Worm (Caenorhabditis elegans) whole organism, L1 larva: ENCODE results near the gene C44H9.4.
"Not testable (repeated sequence)": the region's sequence is repeated elsewhere in the genome, so short reads cannot be mapped to it uniquely, and the experiment has no call there.

Source experiments
- C16A3.4 ChIP-seq: fragments of 150-350 bp; optimal IDR thresholded peaks from 2 replicates; lab custom pipeline; 2014; ENCODE audit warnings: missing biosample characterization, missing genetic modification characterization
- C34B4.2 ChIP-seq: sonication (generic microtip); optimal IDR thresholded peaks from 2 replicates; lab custom pipeline; 2017; ENCODE audit warnings: mild to moderate bottlenecking, missing genetic modification characterization, missing compliant biosample characterization
- aha-1 ChIP-seq: fragments of 150-350 bp; optimal IDR thresholded peaks from 2 replicates; lab custom pipeline; 2014; ENCODE audit warnings: missing biosample characterization, missing genetic modification characterization
- alr-1 ChIP-seq: fragments of 200-800 bp; sonication (Bioruptor generic); optimal IDR thresholded peaks from 2 replicates; lab custom pipeline; 2018; ENCODE audit warnings: borderline replicate concordance, mild to moderate bottlenecking, missing genetic modification characterization, missing compliant biosample characterization
- aly-2 ChIP-seq: fragments of 150-350 bp; optimal IDR thresholded peaks from 2 replicates; lab custom pipeline; 2014; ENCODE audit warnings: missing biosample characterization, missing genetic modification characterization
- blmp-1 ChIP-seq: fragments of 150-350 bp; optimal IDR thresholded peaks from 2 replicates; lab custom pipeline; 2014; ENCODE audit warnings: missing biosample characterization, missing genetic modification characterization
- ceh-8 ChIP-seq: fragments of 200-800 bp; sonication (Bioruptor generic); optimal IDR thresholded peaks from 2 replicates; lab custom pipeline; 2018; ENCODE audit warnings: mild to moderate bottlenecking, missing genetic modification characterization, moderate library complexity, missing compliant biosample characterization
- ceh-82 ChIP-seq, 3 experiments: fragments of 150-350 bp in 1 of 3; sonication (generic microtip) in 2 of 3; optimal IDR thresholded peaks; 2 replicates each; lab custom pipeline; 2014 to 2017; ENCODE audit warnings: missing biosample characterization in 3 of 3, missing genetic modification characterization in 3 of 3
- ceh-90 ChIP-seq: sonication (generic microtip); optimal IDR thresholded peaks from 2 replicates; lab custom pipeline; 2016; ENCODE audit warnings: missing genetic modification characterization, missing compliant biosample characterization
- efl-1 ChIP-seq, 4 experiments: fragments of 150-350 bp; optimal IDR thresholded peaks in 3 of 4; peaks in 1 of 4; 1 replicate in 1 of 4; 2 replicates in 3 of 4; lab custom pipeline; 2014; ENCODE audit warnings: missing biosample characterization in 2 of 4, missing genetic modification characterization in 2 of 4, missing genetic modification reagents in 2 of 4
- efl-3 ChIP-seq: fragments of 200-800 bp; sonication (Bioruptor generic); optimal IDR thresholded peaks from 2 replicates; lab custom pipeline; 2018; ENCODE audit warnings: mild to moderate bottlenecking, missing genetic modification characterization, missing compliant biosample characterization
- egl-27 ChIP-seq, 2 experiments: fragments of 150-350 bp in 1 of 2; sonication (generic microtip); optimal IDR thresholded peaks; 3 replicates each; lab custom pipeline; 2017 to 2018; ENCODE audit warnings: missing biosample characterization in 2 of 2, missing genetic modification characterization in 2 of 2, missing genetic modification reagents in 2 of 2
- ets-5 ChIP-seq: fragments of 200-800 bp; sonication (Bioruptor generic); IDR thresholded peaks from 2 replicates; pipeline ENCODE4 v1.3.6; 2022; ENCODE audit warnings: missing genetic modification characterization, missing compliant biosample characterization
- fkh-10 ChIP-seq: sonication (generic microtip); optimal IDR thresholded peaks from 2 replicates; lab custom pipeline; 2017; ENCODE audit warnings: missing biosample characterization, missing genetic modification reagents, missing genetic modification characterization
- fkh-4 ChIP-seq: sonication (generic microtip); optimal IDR thresholded peaks from 2 replicates; lab custom pipeline; 2016; ENCODE audit warnings: missing compliant biosample characterization, missing genetic modification characterization, borderline replicate concordance
- grh-1 ChIP-seq: fragments of 200-800 bp; sonication (Bioruptor generic); IDR thresholded peaks from 2 replicates; pipeline ENCODE4 v1.3.6; 2022; ENCODE audit warnings: missing genetic modification reagents, missing genetic modification characterization, missing compliant biosample characterization
- hpl-2 ChIP-seq: fragments of 150-350 bp; optimal IDR thresholded peaks from 2 replicates; lab custom pipeline; 2014; ENCODE audit warnings: missing biosample characterization, missing genetic modification reagents, missing genetic modification characterization
- lin-13 ChIP-seq: fragments of 150-350 bp; optimal IDR thresholded peaks from 2 replicates; lab custom pipeline; 2014; ENCODE audit warnings: missing biosample characterization, missing genetic modification reagents, missing genetic modification characterization
- lin-15B ChIP-seq: fragments of 150-350 bp; sonication (generic microtip); optimal IDR thresholded peaks from 3 replicates; lab custom pipeline; 2014; ENCODE audit warnings: missing biosample characterization, missing genetic modification characterization
- lin-35 ChIP-seq, 2 experiments: fragments of 150-350 bp; optimal IDR thresholded peaks; 2 replicates each; lab custom pipeline; 2014; ENCODE audit warnings: missing biosample characterization in 2 of 2, missing genetic modification characterization in 2 of 2, missing genetic modification reagents in 2 of 2
- lin-39 ChIP-seq: fragments of 150-350 bp; optimal IDR thresholded peaks from 2 replicates; lab custom pipeline; 2014; ENCODE audit warnings: missing biosample characterization, missing genetic modification reagents, missing genetic modification characterization
- lir-3 ChIP-seq: sonication (generic microtip); optimal IDR thresholded peaks from 2 replicates; lab custom pipeline; 2016; ENCODE audit warnings: mild to moderate bottlenecking, missing genetic modification characterization, moderate library complexity, missing compliant biosample characterization; ENCODE audit not compliant: poor library complexity
- lsy-2 ChIP-seq, 2 experiments: fragments of 150-350 bp; optimal IDR thresholded peaks; 2 replicates each; lab custom pipeline; 2014; ENCODE audit warnings: missing biosample characterization in 2 of 2, missing genetic modification characterization in 2 of 2
- mdl-1 ChIP-seq, 2 experiments: fragments of 150-350 bp; optimal IDR thresholded peaks; 2 replicates each; lab custom pipeline; 2014 to 2017; ENCODE audit warnings: missing biosample characterization in 2 of 2, missing genetic modification characterization in 2 of 2, inconsistent platforms in 1 of 2
- mef-2 ChIP-seq: fragments of 150-350 bp; optimal IDR thresholded peaks from 2 replicates; lab custom pipeline; 2014; ENCODE audit warnings: missing biosample characterization, missing genetic modification characterization
- nhr-19 ChIP-seq: fragments of 200-800 bp; sonication (Bioruptor generic); conservative IDR thresholded peaks from 2 replicates; pipeline ENCODE4 v1.3.6; 2022; ENCODE audit warnings: missing genetic modification characterization, missing compliant biosample characterization
- nhr-237 ChIP-seq: fragments of 150-350 bp; optimal IDR thresholded peaks from 2 replicates; lab custom pipeline; 2014; ENCODE audit warnings: missing biosample characterization, missing genetic modification characterization
- nhr-71 ChIP-seq: sonication (generic microtip); optimal IDR thresholded peaks from 2 replicates; lab custom pipeline; 2016; ENCODE audit warnings: mild to moderate bottlenecking, missing genetic modification characterization, moderate library complexity, missing compliant biosample characterization
- nhr-77 ChIP-seq: fragments of 150-350 bp; optimal IDR thresholded peaks from 2 replicates; lab custom pipeline; 2014; ENCODE audit warnings: missing biosample characterization, missing genetic modification characterization
- nhr-85 ChIP-seq: sonication (generic microtip); peaks from one replicate; lab custom pipeline; 2016; ENCODE audit warnings: missing genetic modification characterization, inconsistent platforms, missing compliant biosample characterization
- nhr-90 ChIP-seq: sonication (generic microtip); optimal IDR thresholded peaks from 2 replicates; lab custom pipeline; 2016; ENCODE audit warnings: mild to moderate bottlenecking, missing genetic modification characterization, missing compliant biosample characterization; ENCODE audit not compliant: poor library complexity
- pax-3 ChIP-seq: fragments of 200-800 bp; sonication (Bioruptor generic); optimal IDR thresholded peaks from 2 replicates; lab custom pipeline; 2018; ENCODE audit warnings: mild to moderate bottlenecking, missing genetic modification characterization, moderate library complexity, missing compliant biosample characterization
- pqm-1 ChIP-seq: sonication (generic microtip); optimal IDR thresholded peaks from 3 replicates; lab custom pipeline; 2017; ENCODE audit warnings: missing biosample characterization, missing genetic modification characterization
- skn-1 ChIP-seq: fragments of 150-350 bp; optimal IDR thresholded peaks from 2 replicates; lab custom pipeline; 2014; ENCODE audit warnings: missing biosample characterization, missing genetic modification characterization
- snu-23 ChIP-seq: sonication (generic microtip); optimal IDR thresholded peaks from 2 replicates; lab custom pipeline; 2016; ENCODE audit warnings: missing genetic modification characterization, missing compliant biosample characterization
- sox-4 ChIP-seq: sonication (generic microtip); optimal IDR thresholded peaks from 2 replicates; lab custom pipeline; 2016; ENCODE audit warnings: missing genetic modification characterization, missing compliant biosample characterization
- sptf-1 ChIP-seq: fragments of 150-350 bp; optimal IDR thresholded peaks from 2 replicates; lab custom pipeline; 2014; ENCODE audit warnings: missing biosample characterization, missing genetic modification characterization
- sup-37 ChIP-seq: fragments of 200-800 bp; sonication (Bioruptor generic); optimal IDR thresholded peaks from 2 replicates; lab custom pipeline; 2018; ENCODE audit warnings: mild to moderate bottlenecking, missing genetic modification characterization, missing compliant biosample characterization
- tlp-1 ChIP-seq: fragments of 150-350 bp; optimal IDR thresholded peaks from 2 replicates; lab custom pipeline; 2014; ENCODE audit warnings: missing biosample characterization, missing genetic modification characterization
- unc-30 ChIP-seq: sonication (generic microtip); optimal IDR thresholded peaks from 2 replicates; lab custom pipeline; 2017; ENCODE audit warnings: missing biosample characterization, missing genetic modification characterization
- unc-62 ChIP-seq: fragments of 150-350 bp; optimal IDR thresholded peaks from 2 replicates; lab custom pipeline; 2014; ENCODE audit warnings: missing biosample characterization, missing genetic modification reagents, missing genetic modification characterization
- unc-86 ChIP-seq: sonication (generic microtip); optimal IDR thresholded peaks from 2 replicates; lab custom pipeline; 2016; ENCODE audit warnings: missing genetic modification characterization, missing compliant biosample characterization
- xbp-1 ChIP-seq: sonication (generic microtip); optimal IDR thresholded peaks from 2 replicates; lab custom pipeline; 2016; ENCODE audit warnings: missing genetic modification characterization, missing compliant biosample characterization
- ztf-4 ChIP-seq: fragments of 150-350 bp; optimal IDR thresholded peaks from 2 replicates; lab custom pipeline; 2014; ENCODE audit warnings: missing biosample characterization, missing genetic modification characterization

Gene C44H9.4

DNA sequence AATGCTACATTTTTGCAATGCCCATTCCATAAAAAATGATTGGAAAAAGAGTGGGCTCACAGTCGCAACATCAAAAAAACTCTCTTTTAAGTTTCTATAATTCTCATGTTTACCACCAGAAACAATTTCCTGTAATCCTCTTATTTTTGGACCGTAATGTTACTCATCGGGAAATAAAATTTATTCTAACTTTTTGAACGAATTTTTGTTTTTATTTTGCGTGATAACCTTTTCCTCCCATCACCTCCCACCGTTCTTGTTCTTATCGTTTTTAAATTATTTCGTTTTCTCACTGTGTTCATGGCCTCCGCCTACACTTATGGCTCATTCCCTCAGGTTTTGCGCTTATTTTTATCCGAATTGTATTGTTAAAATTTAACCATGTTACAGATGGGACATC, 23.7 kb downstream of the C44H9.4 start, which contains the start of gene anp-1 (continued):
- no peak for TF ChIP-seq xbp-1 (tag; lab: Kevin White, UChicago)
- no peak for TF ChIP-seq pax-3 (tag; lab: Kevin White, UChicago)
- no peak for TF ChIP-seq pqm-1 (tag; lab: Kevin White, UChicago)
- TF ChIP-seq ets-5 (GFP tag; lab: Robert Waterston, UW), result no peak
- no peak for TF ChIP-seq unc-30 (tag; lab: Kevin White, UChicago)
- no peak for TF ChIP-seq aha-1 (tag; lab: Kevin White, UChicago)

DNA sequence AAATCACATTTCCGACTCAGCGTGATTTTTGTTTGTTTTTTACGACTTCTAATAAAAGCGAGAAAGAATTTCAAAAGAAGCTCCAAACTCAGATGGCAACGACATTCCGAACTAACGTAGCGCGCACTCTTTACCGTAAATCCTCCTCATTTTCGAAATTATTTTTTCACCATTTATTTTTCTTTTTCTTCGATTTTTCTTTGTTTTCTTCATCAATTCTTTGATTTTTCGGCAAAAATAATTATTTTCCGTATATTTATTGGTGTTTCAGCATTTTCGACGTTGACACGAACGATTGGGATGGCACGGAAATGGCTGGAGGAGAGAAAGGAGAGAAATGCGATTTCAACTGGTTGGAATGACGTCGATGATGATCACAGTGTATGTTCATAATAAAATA, 30.1 kb downstream of the C44H9.4 start, which contains the start of gene T07F10.5:
T07F10.5 (plus strand) TSS at position 301 of the 400 bp plus-strand sequence.
- not testable (repeated sequence) for TF ChIP-seq lsy-2 (tag; optimal IDR thresholded peaks at IDR 0.05; lab: Kevin White, UChicago); nhr-71 (tag; lab: Kevin White, UChicago); ceh-90 (tag; lab: Kevin White, UChicago)

DNA sequence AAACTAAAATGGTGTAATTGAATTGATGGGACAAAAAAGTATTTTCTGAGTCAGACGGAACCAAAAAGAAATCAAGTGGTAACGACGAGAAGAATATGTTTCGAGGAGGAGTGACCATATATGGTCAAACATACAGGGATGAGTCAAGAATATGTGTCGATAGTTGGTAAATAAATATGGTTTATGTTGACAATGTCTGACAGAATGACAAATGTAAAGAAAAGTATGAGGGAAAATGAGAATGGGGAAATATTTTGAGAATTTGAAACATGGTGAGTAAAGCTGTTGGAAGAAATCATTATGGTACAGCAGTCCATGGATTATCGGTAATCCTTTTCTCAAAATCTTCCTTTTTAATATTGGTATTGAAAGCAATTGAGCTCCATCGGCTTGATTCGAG, 32.5 kb downstream of the C44H9.4 start, which contains the start of gene nspg-1:
nspg-1 (minus strand) TSS at position 101 of the 400 bp plus-strand sequence.
- TF ChIP-seq sptf-1 (no peak), hpl-2 (GFP tag; lab: Kevin White, UChicago) (no peak), ceh-8 (GFP tag; lab: Kevin White, UChicago) (no peak), fkh-10 (GFP tag; lab: Kevin White, UChicago) (no peak), fkh-4 (tag; lab: Kevin White, UChicago) (no peak), C34B4.2 (tag; lab: Kevin White, UChicago) (no peak), snu-23 (GFP tag; lab: Kevin White, UChicago) (no peak), efl-1 (optimal IDR thresholded peaks at IDR 0.05; lab: Kevin White, UChicago) (no peak), efl-1 (GFP tag; optimal IDR thresholded peaks at IDR 0.05 in 1 of 2; lab: Kevin White, UChicago) (no peak)

DNA sequence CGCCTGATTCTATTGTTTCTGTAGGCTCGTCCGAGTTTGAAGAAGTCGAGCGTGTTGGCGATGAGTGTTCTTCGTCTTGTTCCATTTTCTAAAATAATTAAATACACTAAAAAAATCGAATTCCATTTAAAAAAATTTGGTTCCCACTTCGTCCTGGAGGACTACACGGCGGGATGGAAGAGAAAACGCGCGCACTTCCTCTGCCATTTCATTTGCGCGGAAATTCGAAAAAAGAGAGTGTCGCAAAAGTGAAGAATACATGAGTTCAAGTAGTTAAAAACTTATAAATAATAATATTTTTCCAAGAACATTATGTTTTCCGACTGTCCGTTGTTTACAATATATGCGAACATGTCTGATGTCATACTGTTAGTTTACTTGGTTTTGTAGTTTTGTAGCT, 34.5 kb downstream of the C44H9.4 start, which contains the start of gene T07F10.3:
T07F10.3 (minus strand) TSS at position 98 of the 400 bp plus-strand sequence.
- TF ChIP-seq ceh-8 (GFP tag; lab: Kevin White, UChicago), result peak; percentile 92
- peak; percentile 99 for TF ChIP-seq nhr-85 (tag; lab: Kevin White, UChicago)
- TF ChIP-seq lsy-2 (tag; optimal IDR thresholded peaks at IDR 0.05; lab: Kevin White, UChicago), result peak; percentile 87 to 93
- no peak for TF ChIP-seq aha-1 (tag; lab: Kevin White, UChicago)
- no peak for TF ChIP-seq unc-62 (GFP tag; lab: Kevin White, UChicago)
- peak; percentile 90 for TF ChIP-seq efl-3 (GFP tag; lab: Kevin White, UChicago)
- peak; percentile 8 for TF ChIP-seq fkh-10 (GFP tag; lab: Kevin White, UChicago)
- peak; percentile 80 for TF ChIP-seq lin-13
- peak in 1 of 2 experiments; percentile 75 for TF ChIP-seq mdl-1 (tag; optimal IDR thresholded peaks at IDR 0.05; lab: Kevin White, UChicago)
- peak; percentile 42 for TF ChIP-seq ztf-4 (tag; lab: Kevin White, UChicago)
- TF ChIP-seq lin-35 (GFP tag; optimal IDR thresholded peaks at IDR 0.05; lab: Kevin White, UChicago), result peak; percentile 98 to 99
- TF ChIP-seq sox-4, result peak; percentile 97
- TF ChIP-seq unc-86 (tag; lab: Kevin White, UChicago), result peak; percentile 93
- peak; percentile 87 to 99 for TF ChIP-seq efl-1 (optimal IDR thresholded peaks at IDR 0.05; lab: Kevin White, UChicago)
- peak; percentile 98 to 100 for TF ChIP-seq efl-1 (GFP tag; optimal IDR thresholded peaks at IDR 0.05 in 1 of 2; lab: Kevin White, UChicago)
- no peak for TF ChIP-seq C34B4.2 (tag; lab: Kevin White, UChicago)
- TF ChIP-seq nhr-90 (tag; lab: Kevin White, UChicago), result peak; percentile 98
- no peak for TF ChIP-seq mef-2 (tag; lab: Kevin White, UChicago)
- TF ChIP-seq hpl-2 (GFP tag; lab: Kevin White, UChicago), result no peak
- TF ChIP-seq alr-1 (tag; lab: Kevin White, UChicago), result no peak
- peak; percentile 76 for TF ChIP-seq blmp-1 (tag; lab: Kevin White, UChicago)
- no peak for TF ChIP-seq egl-27 (tag; optimal IDR thresholded peaks at IDR 0.05; lab: Kevin White, UChicago)
- peak; percentile 88 for TF ChIP-seq skn-1 (tag; lab: Kevin White, UChicago)
- peak; percentile 48 for TF ChIP-seq nhr-237 (tag; lab: Kevin White, UChicago)
- peak; percentile 91 for TF ChIP-seq grh-1 (GFP tag; lab: Robert Waterston, UW)
- peak; percentile 97 for TF ChIP-seq nhr-71 (tag; lab: Kevin White, UChicago)
- no peak for TF ChIP-seq tlp-1 (tag; lab: Kevin White, UChicago)
- TF ChIP-seq lin-15B (tag; lab: Kevin White, UChicago), result peak; percentile 78
- peak; percentile 89 for TF ChIP-seq sup-37 (GFP tag; lab: Kevin White, UChicago)
- peak; percentile 46 for TF ChIP-seq nhr-77 (tag; lab: Kevin White, UChicago)
- peak; percentile 84 for TF ChIP-seq lin-39 (tag; lab: Kevin White, UChicago)
- TF ChIP-seq nhr-19, result peak; percentile 95
- peak; percentile 57 for TF ChIP-seq aly-2 (tag; lab: Kevin White, UChicago)
- TF ChIP-seq C16A3.4 (tag; lab: Kevin White, UChicago), result peak; percentile 77
- peak; percentile 99 for TF ChIP-seq lir-3 (tag; lab: Kevin White, UChicago)
- TF ChIP-seq ceh-82 (tag; optimal IDR thresholded peaks at IDR 0.05; lab: Kevin White, UChicago), result peak; percentile 85 to 92 (median 91)
